Worm (Caenorhabditis elegans) whole organism, L4 larva: ENCODE data around the gene C01G12.7.

Experiments
- D1046.2 ChIP-seq: fragments of 200-800 bp; sonication (Bioruptor generic); IDR thresholded peaks from 2 replicates; pipeline ENCODE4 v1.3.6; 2022; ENCODE audit warnings: missing genetic modification characterization, missing compliant biosample characterization
- F10B5.3 ChIP-seq: sonication (generic microtip); optimal IDR thresholded peaks from 2 replicates; lab custom pipeline; 2016; ENCODE audit warnings: mild to moderate bottlenecking, missing genetic modification characterization, missing compliant biosample characterization
- F26F4.8 ChIP-seq: fragments of 200-800 bp; sonication (Bioruptor generic); conservative IDR thresholded peaks from 2 replicates; pipeline ENCODE4 v1.3.6; 2022; ENCODE audit warnings: missing genetic modification characterization, missing compliant biosample characterization
- R02D3.7 ChIP-seq: fragments of 150-350 bp; sonication (generic microtip); optimal IDR thresholded peaks from 3 replicates; lab custom pipeline; 2014; ENCODE audit warnings: missing biosample characterization, missing genetic modification characterization
- Y105C5A.15 ChIP-seq: fragments of 200-800 bp; sonication (Bioruptor generic); IDR thresholded peaks from 2 replicates; pipeline ENCODE4 v1.3.6; 2022; ENCODE audit warnings: missing genetic modification characterization, missing compliant biosample characterization
- Y48G9A.11 ChIP-seq: fragments of 200-800 bp; sonication (Bioruptor generic); IDR thresholded peaks from 2 replicates; pipeline ENCODE4 v1.3.6; 2022; ENCODE audit warnings: missing genetic modification reagents, missing genetic modification characterization, missing compliant biosample characterization
- Y5F2A.4 ChIP-seq: fragments of 200-800 bp; sonication (Bioruptor generic); optimal IDR thresholded peaks from 2 replicates; lab custom pipeline; 2018; ENCODE audit warnings: mild to moderate bottlenecking, missing genetic modification characterization, missing compliant biosample characterization
- Y75B8A.6 ChIP-seq: fragments of 200-800 bp; sonication (Bioruptor generic); IDR thresholded peaks from 2 replicates; pipeline ENCODE4 v1.3.6; 2022; ENCODE audit warnings: missing genetic modification reagents, missing genetic modification characterization, missing compliant biosample characterization
- ZK546.5 ChIP-seq, 2 experiments: sonication (generic microtip); optimal IDR thresholded peaks; 2 replicates each; lab custom pipeline; 2017; ENCODE audit warnings: missing biosample characterization in 2 of 2, missing genetic modification characterization in 2 of 2
- attf-4 ChIP-seq: sonication (generic microtip); optimal IDR thresholded peaks from 3 replicates; lab custom pipeline; 2017; ENCODE audit warnings: missing biosample characterization, missing genetic modification characterization
- ceh-20 ChIP-seq: fragments of 200-800 bp; sonication (Bioruptor generic); IDR thresholded peaks from 2 replicates; pipeline ENCODE4 v1.3.6; 2022; ENCODE audit warnings: missing genetic modification reagents, missing genetic modification characterization, missing compliant biosample characterization
- ceh-28 ChIP-seq: fragments of 150-350 bp; optimal IDR thresholded peaks from 2 replicates; lab custom pipeline; 2014; ENCODE audit warnings: missing biosample characterization, missing genetic modification reagents, missing genetic modification characterization
- ceh-62 ChIP-seq: sonication (generic microtip); optimal IDR thresholded peaks from 2 replicates; lab custom pipeline; 2017; ENCODE audit warnings: missing biosample characterization, missing genetic modification characterization
- ceh-82 ChIP-seq: sonication (generic microtip); optimal IDR thresholded peaks from 2 replicates; lab custom pipeline; 2017; ENCODE audit warnings: missing biosample characterization, missing genetic modification characterization
- daf-12 ChIP-seq: fragments of 150-350 bp; optimal IDR thresholded peaks from 2 replicates; lab custom pipeline; 2014; ENCODE audit warnings: missing biosample characterization, missing genetic modification reagents, missing genetic modification characterization
- daf-19 ChIP-seq: fragments of 200-800 bp; sonication (Bioruptor generic); conservative IDR thresholded peaks from 2 replicates; pipeline ENCODE4 v1.3.6; 2022; ENCODE audit warnings: missing genetic modification characterization, missing compliant biosample characterization
- dmd-6 ChIP-seq: fragments of 200-800 bp; sonication (Bioruptor generic); IDR thresholded peaks from 2 replicates; pipeline ENCODE4 v1.3.6; 2022; ENCODE audit warnings: missing genetic modification reagents, missing genetic modification characterization, missing compliant biosample characterization
- dmd-8 ChIP-seq: fragments of 200-800 bp; sonication (Bioruptor generic); IDR thresholded peaks from 2 replicates; pipeline ENCODE4 v1.3.6; 2022; ENCODE audit warnings: missing genetic modification characterization, missing compliant biosample characterization
- dmd-9 ChIP-seq: fragments of 200-800 bp; sonication (Bioruptor generic); IDR thresholded peaks from 2 replicates; pipeline ENCODE4 v1.3.6; 2022; ENCODE audit warnings: missing genetic modification reagents, missing genetic modification characterization, missing compliant biosample characterization
- dpl-1 ChIP-seq: fragments of 150-350 bp; optimal IDR thresholded peaks from 2 replicates; lab custom pipeline; 2014; ENCODE audit warnings: missing biosample characterization, missing genetic modification reagents, missing genetic modification characterization
- egl-27 ChIP-seq: sonication (generic microtip); optimal IDR thresholded peaks from 3 replicates; lab custom pipeline; 2017; ENCODE audit warnings: missing biosample characterization, missing genetic modification reagents, missing genetic modification characterization
- fkh-10 ChIP-seq: fragments of 150-350 bp; optimal IDR thresholded peaks from 2 replicates; lab custom pipeline; 2014; ENCODE audit warnings: missing biosample characterization, missing genetic modification reagents, missing genetic modification characterization
- fos-1 ChIP-seq: fragments of 150-350 bp; optimal IDR thresholded peaks from 2 replicates; lab custom pipeline; 2014; ENCODE audit warnings: missing biosample characterization, missing genetic modification characterization
- gei-8 ChIP-seq: fragments of 200-800 bp; sonication (Bioruptor generic); optimal IDR thresholded peaks from 2 replicates; lab custom pipeline; 2018; ENCODE audit warnings: mild to moderate bottlenecking, missing genetic modification characterization, missing compliant biosample characterization
- hlh-30 ChIP-seq: sonication (generic microtip); optimal IDR thresholded peaks from 2 replicates; lab custom pipeline; 2017; ENCODE audit warnings: antibody characterized with exemption, mild to moderate bottlenecking, missing genetic modification characterization, missing compliant biosample characterization; ENCODE audit not compliant: insufficient read depth
- lin-39 ChIP-seq: fragments of 150-350 bp; optimal IDR thresholded peaks from 2 replicates; lab custom pipeline; 2014; ENCODE audit warnings: missing biosample characterization, missing genetic modification reagents, missing genetic modification characterization
- lsy-2 ChIP-seq, 2 experiments: fragments of 150-350 bp in 1 of 2; sonication (generic microtip) in 1 of 2; optimal IDR thresholded peaks; 2 replicates each; lab custom pipeline; 2014 to 2017; ENCODE audit warnings: missing biosample characterization in 2 of 2, missing genetic modification characterization in 2 of 2
- madf-9 ChIP-seq: fragments of 200-800 bp; sonication (Bioruptor generic); conservative IDR thresholded peaks from 2 replicates; pipeline ENCODE4 v1.3.6; 2022; ENCODE audit warnings: missing genetic modification reagents, missing genetic modification characterization, missing compliant biosample characterization
- mdt-29 ChIP-seq: fragments of 200-800 bp; sonication (Bioruptor generic); IDR thresholded peaks from 2 replicates; pipeline ENCODE4 v1.3.6; 2022; ENCODE audit warnings: missing genetic modification reagents, missing genetic modification characterization, missing compliant biosample characterization
- mep-1 ChIP-seq: fragments of 150-350 bp; sonication (generic microtip); optimal IDR thresholded peaks from 3 replicates; lab custom pipeline; 2014; ENCODE audit warnings: missing biosample characterization, missing genetic modification characterization
- nhr-10 ChIP-seq: fragments of 150-350 bp; optimal IDR thresholded peaks from 2 replicates; lab custom pipeline; 2014; ENCODE audit warnings: missing biosample characterization, missing genetic modification characterization
- nhr-237 ChIP-seq: sonication (generic microtip); optimal IDR thresholded peaks from 2 replicates; lab custom pipeline; 2017; ENCODE audit warnings: missing biosample characterization, missing genetic modification characterization
- nhr-28 ChIP-seq: fragments of 150-350 bp; optimal IDR thresholded peaks from 2 replicates; lab custom pipeline; 2014; ENCODE audit warnings: missing biosample characterization, missing genetic modification characterization
- nhr-42 ChIP-seq: fragments of 200-800 bp; sonication (Bioruptor generic); IDR thresholded peaks from 2 replicates; pipeline ENCODE4 v1.3.6; 2022; ENCODE audit warnings: missing genetic modification characterization, missing compliant biosample characterization
- nhr-48 ChIP-seq: sonication (generic microtip); optimal IDR thresholded peaks from 2 replicates; lab custom pipeline; 2016; ENCODE audit warnings: mild to moderate bottlenecking, missing genetic modification characterization, missing compliant biosample characterization
- php-3 ChIP-seq: fragments of 200-800 bp; sonication (Bioruptor generic); IDR thresholded peaks from 2 replicates; pipeline ENCODE4 v1.3.6; 2022; ENCODE audit warnings: missing genetic modification reagents, missing genetic modification characterization, missing compliant biosample characterization
- saeg-2 ChIP-seq: fragments of 200-800 bp; sonication (Bioruptor generic); IDR thresholded peaks from 2 replicates; pipeline ENCODE4 v1.3.6; 2022; ENCODE audit warnings: missing genetic modification reagents, missing genetic modification characterization, missing compliant biosample characterization
- sdz-12 ChIP-seq: fragments of 200-800 bp; sonication (Bioruptor generic); optimal IDR thresholded peaks from 2 replicates; lab custom pipeline; 2018; ENCODE audit warnings: mild to moderate bottlenecking, missing genetic modification characterization, missing compliant biosample characterization
- skn-1 ChIP-seq: fragments of 150-350 bp; optimal IDR thresholded peaks from 2 replicates; lab custom pipeline; 2014; ENCODE audit warnings: missing biosample characterization, missing genetic modification characterization
- snpc-1.2 ChIP-seq: fragments of 200-800 bp; sonication (Bioruptor generic); IDR thresholded peaks from 2 replicates; pipeline ENCODE4 v1.3.6; 2022; ENCODE audit warnings: missing genetic modification reagents, missing genetic modification characterization, missing compliant biosample characterization
- spr-1 ChIP-seq: sonication (generic microtip); optimal IDR thresholded peaks from 2 replicates; lab custom pipeline; 2016; ENCODE audit warnings: mild to moderate bottlenecking, missing genetic modification characterization, missing compliant biosample characterization
- tag-97 ChIP-seq: fragments of 200-800 bp; sonication (Bioruptor generic); IDR thresholded peaks from 2 replicates; pipeline ENCODE4 v1.3.6; 2022; ENCODE audit warnings: missing genetic modification characterization, missing compliant biosample characterization
- tra-1 ChIP-seq: fragments of 200-800 bp; sonication (Bioruptor generic); IDR thresholded peaks from 2 replicates; pipeline ENCODE4 v1.3.6; 2022; ENCODE audit warnings: missing genetic modification reagents, missing genetic modification characterization, missing compliant biosample characterization
- unc-130 ChIP-seq: sonication (generic microtip); optimal IDR thresholded peaks from 2 replicates; lab custom pipeline; 2016; ENCODE audit warnings: missing genetic modification reagents, missing genetic modification characterization, missing compliant biosample characterization
- unc-39 ChIP-seq: sonication (generic microtip); optimal IDR thresholded peaks from 2 replicates; lab custom pipeline; 2017; ENCODE audit warnings: missing biosample characterization, missing genetic modification characterization
- unc-62 ChIP-seq, 3 experiments: fragments of 150-350 bp in 1 of 3; sonication (generic microtip); optimal IDR thresholded peaks in 2 of 3; peaks in 1 of 3; 1 replicate in 1 of 3; 2 replicates in 2 of 3; lab custom pipeline; 2014 to 2017; ENCODE audit warnings: missing biosample characterization in 3 of 3, missing genetic modification characterization in 3 of 3, missing genetic modification reagents in 3 of 3, missing genotype in 1 of 3
- zag-1 ChIP-seq: fragments of 150-350 bp; optimal IDR thresholded peaks from 2 replicates; lab custom pipeline; 2014; ENCODE audit warnings: missing biosample characterization, missing genetic modification characterization
- zfp-2 ChIP-seq: sonication (generic microtip); optimal IDR thresholded peaks from 2 replicates; lab custom pipeline; 2016; ENCODE audit warnings: mild to moderate bottlenecking, missing genetic modification characterization, missing compliant biosample characterization
- zfp-3 ChIP-seq: fragments of 200-800 bp; sonication (Bioruptor generic); conservative IDR thresholded peaks from 2 replicates; pipeline ENCODE4 v1.3.6; 2022; ENCODE audit warnings: missing genetic modification reagents, missing genetic modification characterization, missing compliant biosample characterization
- zip-11 ChIP-seq: fragments of 200-800 bp; sonication (Bioruptor generic); IDR thresholded peaks from 2 replicates; pipeline ENCODE4 v1.3.6; 2022; ENCODE audit warnings: missing genetic modification characterization, missing compliant biosample characterization
- zip-2 ChIP-seq: fragments of 150-350 bp; optimal IDR thresholded peaks from 2 replicates; lab custom pipeline; 2014; ENCODE audit warnings: missing biosample characterization, missing genetic modification characterization
- ztf-11 ChIP-seq: fragments of 150-350 bp; optimal IDR thresholded peaks from 2 replicates; lab custom pipeline; 2014; ENCODE audit warnings: missing biosample characterization, missing genetic modification characterization
- ztf-7 ChIP-seq: fragments of 150-350 bp; optimal IDR thresholded peaks from 2 replicates; lab custom pipeline; 2014; ENCODE audit warnings: missing biosample characterization, missing genetic modification characterization

C01G12.7 gene

DNA sequence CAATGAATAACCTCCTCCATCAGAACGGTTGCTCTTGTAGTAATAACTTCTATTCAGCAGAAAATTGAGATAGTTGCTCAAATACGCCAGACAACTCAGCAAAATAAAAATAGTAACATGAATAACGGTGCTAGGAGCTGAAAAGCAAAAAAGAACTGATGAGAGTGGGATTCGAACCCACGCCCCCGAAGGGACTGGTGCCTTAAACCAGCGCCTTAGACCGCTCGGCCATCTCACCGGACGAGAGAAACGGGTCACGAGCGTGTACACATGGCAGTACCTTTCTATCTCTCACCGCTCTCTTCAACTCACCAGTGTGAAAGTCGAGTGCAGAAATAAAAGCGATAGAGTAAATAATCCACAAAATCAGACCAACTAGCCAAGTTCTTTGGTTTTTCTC is 43.5 kb upstream of the C01G12.7 start (continued):
- TF ChIP-seq zip-2 (tag; lab: Kevin White, UChicago) (no peak), unc-39 (no peak), dmd-6 (GFP tag; lab: Robert Waterston, UW) (peak; percentile 53), spr-1 (tag; lab: Kevin White, UChicago) (no peak), egl-27 (tag; lab: Kevin White, UChicago) (no peak), ceh-20 (GFP tag; lab: Robert Waterston, UW) (peak; percentile 67; the same call in 1 of the 2 replicates), zag-1 (tag; lab: Kevin White, UChicago) (no peak), nhr-28 (peak; percentile 36), zfp-2 (tag; lab: Kevin White, UChicago) (no peak), attf-4 (tag; lab: Kevin White, UChicago) (no peak), Y75B8A.6 (peak; percentile 61; the same call in 1 of the 2 replicates), unc-130 (no peak), ceh-28 (tag; lab: Kevin White, UChicago) (no peak), dmd-9 (no peak), nhr-42 (GFP tag; lab: Robert Waterston, UW) (peak; percentile 91), fkh-10 (GFP tag; lab: Kevin White, UChicago) (no peak), Y105C5A.15 (GFP tag; lab: Robert Waterston, UW) (no peak), ceh-62 (tag; lab: Kevin White, UChicago) (no peak), ZK546.5 (tag; optimal IDR thresholded peaks at IDR 0.05; lab: Kevin White, UChicago) (no peak), sdz-12 (GFP tag; lab: Kevin White, UChicago) (peak; percentile 19), nhr-237 (tag; lab: Kevin White, UChicago) (no peak), snpc-1.2 (GFP tag; lab: Robert Waterston, UW) (no peak), mep-1 (tag; lab: Kevin White, UChicago) (no peak), R02D3.7 (tag; lab: Kevin White, UChicago) (no peak), hlh-30 (tag; lab: Kevin White, UChicago) (peak; percentile 65), lin-39 (tag; lab: Kevin White, UChicago) (no peak), F10B5.3 (tag; lab: Kevin White, UChicago) (no peak), lsy-2 (tag; optimal IDR thresholded peaks at IDR 0.05; lab: Kevin White, UChicago) (no peak), tra-1 (no peak), zfp-3 (GFP tag; lab: Robert Waterston, UW) (peak; percentile 55; the same call in 1 of the 2 replicates), unc-62 (GFP tag; optimal IDR thresholded peaks at IDR 0.05 in 1 of 2; lab: Kevin White, UChicago) (peak in 1 of 2 experiments; percentile 96), unc-62 (tag; optimal IDR thresholded peaks at IDR 0.05; lab: Kevin White, UChicago) (no peak), ceh-82 (tag; lab: Kevin White, UChicago) (no peak), fos-1 (tag; lab: Kevin White, UChicago) (no peak), zip-11 (no peak), php-3 (peak; percentile 46; the same call in 1 of the 2 replicates), F26F4.8 (GFP tag; lab: Robert Waterston, UW) (peak; percentile 83; the same call in 1 of the 2 replicates), gei-8 (GFP tag; lab: Kevin White, UChicago) (no peak), saeg-2 (GFP tag; lab: Robert Waterston, UW) (no peak), skn-1 (tag; lab: Kevin White, UChicago) (no peak), tag-97 (GFP tag; lab: Robert Waterston, UW) (no peak), madf-9 (GFP tag; lab: Robert Waterston, UW) (no peak; the same call in 1 of the 2 replicates), Y5F2A.4 (no peak), ztf-11 (tag; lab: Kevin White, UChicago) (no peak), Y48G9A.11 (GFP tag; lab: Robert Waterston, UW) (peak; percentile 71), daf-19 (GFP tag; lab: Robert Waterston, UW) (no peak), D1046.2 (GFP tag; lab: Robert Waterston, UW) (0 out of 2 replicates have a peak, but pooled peaks have one; percentile 63), ztf-7 (tag; lab: Kevin White, UChicago) (no peak), nhr-10 (tag; lab: Kevin White, UChicago) (no peak), dpl-1 (GFP tag; lab: Kevin White, UChicago) (no peak), nhr-48 (no peak), daf-12 (tag; lab: Kevin White, UChicago) (no peak), mdt-29 (GFP tag; lab: Robert Waterston, UW) (no peak), dmd-8 (peak; percentile 84)
